Fruit fly (Drosophila melanogaster): Measurements from ENCODE around the gene PNUTS.

PNUTS gene

DNA sequence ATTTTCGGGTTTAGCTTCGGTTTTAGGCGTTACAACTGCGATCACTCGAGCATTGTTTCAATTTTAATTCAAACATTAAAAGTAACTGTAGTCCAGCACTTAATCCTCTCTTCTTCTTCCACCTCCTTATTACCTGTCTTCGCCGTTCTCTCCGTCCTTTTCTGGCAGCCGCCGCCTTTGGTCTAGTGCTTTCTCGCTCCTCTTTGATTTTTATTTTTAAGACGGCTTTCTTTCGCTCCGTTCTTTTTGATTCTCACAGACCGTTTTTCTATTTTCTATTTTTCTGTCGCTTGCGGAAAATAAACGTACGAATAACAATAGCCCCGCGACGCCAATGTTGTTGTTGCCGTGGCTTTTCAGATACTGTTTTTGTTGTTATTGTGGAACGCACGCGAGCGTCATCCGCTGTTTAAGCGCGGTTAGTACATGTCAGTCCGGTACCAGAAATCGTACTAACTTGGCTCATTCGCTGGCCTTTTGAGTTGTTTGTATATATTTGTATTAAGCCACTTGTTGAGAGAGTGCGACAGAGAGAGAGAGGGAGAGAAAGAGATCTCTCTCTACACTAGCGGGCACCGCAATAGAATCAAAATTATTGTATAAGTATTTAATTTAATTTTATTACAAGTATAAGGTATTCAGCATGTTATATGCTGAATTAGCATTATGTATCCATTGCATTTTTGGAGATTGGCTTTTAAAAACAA, 2.2 kb upstream of the PNUTS start, which contains the start of gene aru (continued):
- TF ChIP-seq mld (GFP tag; IDR thresholded peaks at IDR 0.05; ENCODE audit: partially characterized antibody) (no peak), bcd (GFP tag; optimal IDR thresholded peaks at IDR 0.05) (no peak), CG32767 (GFP tag; IDR thresholded peaks at IDR 0.05) (0 out of 2 replicates have a peak, but pooled peaks have one; percentile 36), Ssrp (tag; optimal IDR thresholded peaks at IDR 0.05) (no peak), CG8089 (GFP tag; optimal IDR thresholded peaks at IDR 0.05) (no peak), D19A (tag; optimal IDR thresholded peaks at IDR 0.05) (peak; percentile 29), CG13775 (GFP tag; optimal IDR thresholded peaks at IDR 0.05) (no peak), sug (tag; optimal IDR thresholded peaks at IDR 0.05) (peak; percentile 16), NC2α (GFP tag; optimal IDR thresholded peaks at IDR 0.05) (no peak), CG4730 (GFP tag; IDR thresholded peaks at IDR 0.05) (no peak), CG12391 (tag; optimal IDR thresholded peaks at IDR 0.05) (peak; percentile 60), Hey (tag; optimal IDR thresholded peaks at IDR 0.05) (no peak), E2f2 (GFP tag; IDR thresholded peaks at IDR 0.05) (peak; percentile 29; the same call in 1 of the 2 replicates), pan (optimal IDR thresholded peaks at IDR 0.05) (no peak), pan (GFP tag; optimal IDR thresholded peaks at IDR 0.05 in 1 of 2, IDR thresholded peaks at IDR 0.05 in 1 of 2) (no peak), HLH4C (GFP tag; IDR thresholded peaks at IDR 0.05; ENCODE audit: partially characterized antibody) (peak; percentile 21; the same call in 1 of the 3 replicates), MTF-1 (GFP tag; optimal IDR thresholded peaks at IDR 0.05; ENCODE audit: borderline replicate concordance) (peak; percentile 24), CG7357 (GFP tag; IDR thresholded peaks at IDR 0.05) (no peak), Hr39 (optimal IDR thresholded peaks at IDR 0.05) (no peak), kah (GFP tag; optimal IDR thresholded peaks at IDR 0.05) (peak; percentile 83), CG11456 (GFP tag; IDR thresholded peaks at IDR 0.05) (no peak), NFAT (GFP tag; IDR thresholded peaks at IDR 0.05) (peak; percentile 6; the same call in 1 of the 2 replicates), knrl (GFP tag; IDR thresholded peaks at IDR 0.05; ENCODE audit: partially characterized antibody) (no peak), Pdp1 (GFP tag; optimal IDR thresholded peaks at IDR 0.05) (peak in 1 of 2 experiments; percentile 23), gce (GFP tag; IDR thresholded peaks at IDR 0.05) (no peak), CG17359 (tag; optimal IDR thresholded peaks at IDR 0.05) (peak; percentile 51), CG2129 (GFP tag; IDR thresholded peaks at IDR 0.05; ENCODE audit: partially characterized antibody) (no peak), HmgZ (tag; optimal IDR thresholded peaks at IDR 0.05) (peak; percentile 45), CG3163 (GFP tag; optimal IDR thresholded peaks at IDR 0.05) (no peak), CG2712 (tag; optimal IDR thresholded peaks at IDR 0.05) (peak; percentile 55), CG15269 (tag; optimal IDR thresholded peaks at IDR 0.05) (peak; percentile 43), CG3726 (GFP tag; IDR thresholded peaks at IDR 0.05) (no peak), rib (GFP tag; IDR thresholded peaks at IDR 0.05) (no peak), CHES-1-like (GFP tag; optimal IDR thresholded peaks at IDR 0.05) (peak; percentile 11), Nf-YB (GFP tag; optimal IDR thresholded peaks at IDR 0.05) (peak; percentile 37), unc-4 (GFP tag; IDR thresholded peaks at IDR 0.05; ENCODE audit: partially characterized antibody) (0 out of 2 replicates have a peak, but pooled peaks have one; percentile 13), Atf6 (GFP tag; IDR thresholded peaks at IDR 0.05) (peak; percentile 75), Sry-β (GFP tag; optimal IDR thresholded peaks at IDR 0.05) (no peak), fd64A (GFP tag; optimal IDR thresholded peaks at IDR 0.05) (no peak), CG7745 (tag; optimal IDR thresholded peaks at IDR 0.05) (peak; percentile 35), tgo (GFP tag; IDR thresholded peaks at IDR 0.05) (no peak), HHEX (GFP tag; optimal IDR thresholded peaks at IDR 0.05) (peak; percentile 37), br (optimal IDR thresholded peaks at IDR 0.05) (no peak), prd (optimal IDR thresholded peaks at IDR 0.05) (no peak), prd (GFP tag; IDR thresholded peaks at IDR 0.05) (0 out of 3 replicates have a peak, but pooled peaks have one; percentile 15), wek (GFP tag; optimal IDR thresholded peaks at IDR 0.05) (peak; percentile 16), Gug (GFP tag; IDR thresholded peaks at IDR 0.05) (no peak), HmgD (GFP tag; optimal IDR thresholded peaks at IDR 0.05) (peak; percentile 22), CG7987 (GFP tag; optimal IDR thresholded peaks at IDR 0.05) (peak; percentile 60), CG5245 (GFP tag; optimal IDR thresholded peaks at IDR 0.05) (peak; percentile 2)

All from whole organism, embryonic.